Worm (Caenorhabditis elegans) whole organism, L4 larva: ENCODE results near the gene ZK455.5.

Source experiments
- R02D3.7 ChIP-seq: fragments of 150-350 bp; sonication (generic microtip); optimal IDR thresholded peaks from 3 replicates; lab custom pipeline; 2014; ENCODE audit warnings: missing biosample characterization, missing genetic modification characterization
- Y5F2A.4 ChIP-seq: fragments of 200-800 bp; sonication (Bioruptor generic); optimal IDR thresholded peaks from 2 replicates; lab custom pipeline; 2018; ENCODE audit warnings: mild to moderate bottlenecking, missing genetic modification characterization, missing compliant biosample characterization
- aha-1 ChIP-seq: fragments of 150-350 bp; peaks from one replicate; lab custom pipeline; 2014; ENCODE audit warnings: missing biosample characterization, missing genetic modification characterization
- aly-2 ChIP-seq: sonication (generic microtip); optimal IDR thresholded peaks from 2 replicates; lab custom pipeline; 2018; ENCODE audit warnings: missing biosample characterization, missing genetic modification characterization
- ama-1 ChIP-seq: fragments of 150-350 bp; optimal IDR thresholded peaks from 2 replicates; lab custom pipeline; 2014; ENCODE audit warnings: inconsistent platforms, mixed read lengths
- ceh-32 ChIP-seq: sonication (generic microtip); optimal IDR thresholded peaks from 2 replicates; lab custom pipeline; 2016; ENCODE audit warnings: mild to moderate bottlenecking, missing genetic modification characterization, missing compliant biosample characterization; ENCODE audit not compliant: poor library complexity
- ceh-44 ChIP-seq: fragments of 200-800 bp; sonication (Bioruptor generic); IDR thresholded peaks from 2 replicates; pipeline ENCODE4 v1.3.6; 2022; ENCODE audit warnings: missing genetic modification reagents, missing genetic modification characterization, missing compliant biosample characterization
- ces-1 ChIP-seq: fragments of 150-350 bp; sonication (generic microtip); optimal IDR thresholded peaks from 4 replicates; lab custom pipeline; 2014; ENCODE audit warnings: missing biosample characterization, missing genetic modification reagents, missing genetic modification characterization
- ctbp-1 ChIP-seq: fragments of 200-800 bp; sonication (Bioruptor generic); IDR thresholded peaks from 2 replicates; pipeline ENCODE4 v1.3.6; 2022; ENCODE audit warnings: missing genetic modification reagents, missing genetic modification characterization, missing compliant biosample characterization
- daf-16 ChIP-seq, 3 experiments: sonication (generic microtip); optimal IDR thresholded peaks; 2 replicates each; lab custom pipeline; 2016 to 2017; ENCODE audit warnings: missing genetic modification characterization in 3 of 3, missing genetic modification reagents in 3 of 3, mild to moderate bottlenecking in 2 of 3, missing compliant biosample characterization in 2 of 3, missing biosample characterization in 1 of 3, moderate library complexity in 1 of 3
- dmd-6 ChIP-seq: fragments of 200-800 bp; sonication (Bioruptor generic); IDR thresholded peaks from 2 replicates; pipeline ENCODE4 v1.3.6; 2022; ENCODE audit warnings: missing genetic modification reagents, missing genetic modification characterization, missing compliant biosample characterization
- duxl-1 ChIP-seq: sonication (generic microtip); optimal IDR thresholded peaks from 2 replicates; lab custom pipeline; 2016; ENCODE audit warnings: mild to moderate bottlenecking, missing genetic modification characterization, moderate library complexity, missing compliant biosample characterization; ENCODE audit not compliant: poor library complexity
- egl-27 ChIP-seq: sonication (generic microtip); optimal IDR thresholded peaks from 3 replicates; lab custom pipeline; 2017; ENCODE audit warnings: missing biosample characterization, missing genetic modification reagents, missing genetic modification characterization
- fkh-10 ChIP-seq: fragments of 150-350 bp; optimal IDR thresholded peaks from 2 replicates; lab custom pipeline; 2014; ENCODE audit warnings: missing biosample characterization, missing genetic modification reagents, missing genetic modification characterization
- hif-1 ChIP-seq, 2 experiments: sonication (generic microtip); optimal IDR thresholded peaks; 2 replicates each; lab custom pipeline; 2016 to 2017; ENCODE audit warnings: missing compliant biosample characterization in 2 of 2, missing genetic modification characterization in 2 of 2, missing genetic modification reagents in 2 of 2, missing genotype in 2 of 2, mild to moderate bottlenecking in 1 of 2
- hlh-11 ChIP-seq: fragments of 200-800 bp; sonication (Bioruptor generic); optimal IDR thresholded peaks from 2 replicates; lab custom pipeline; 2018; ENCODE audit warnings: mild to moderate bottlenecking, missing genetic modification characterization, missing compliant biosample characterization
- lim-7 ChIP-seq: fragments of 200-800 bp; sonication (Bioruptor generic); IDR thresholded peaks from 2 replicates; pipeline ENCODE4 v1.3.6; 2022; ENCODE audit warnings: missing genetic modification characterization, missing compliant biosample characterization
- lin-13 ChIP-seq: fragments of 150-350 bp; optimal IDR thresholded peaks from 2 replicates; lab custom pipeline; 2014; ENCODE audit warnings: missing biosample characterization, missing genetic modification reagents, missing genetic modification characterization
- lin-15B ChIP-seq: fragments of 150-350 bp; sonication (generic microtip); optimal IDR thresholded peaks from 3 replicates; lab custom pipeline; 2014; ENCODE audit warnings: missing biosample characterization, missing genetic modification characterization
- lin-39 ChIP-seq: fragments of 150-350 bp; optimal IDR thresholded peaks from 2 replicates; lab custom pipeline; 2014; ENCODE audit warnings: missing biosample characterization, missing genetic modification reagents, missing genetic modification characterization
- lir-3 ChIP-seq: sonication (generic microtip); optimal IDR thresholded peaks from 2 replicates; lab custom pipeline; 2016; ENCODE audit warnings: mild to moderate bottlenecking, missing genetic modification characterization, missing compliant biosample characterization
- madf-5 ChIP-seq, 2 experiments: fragments of 200-800 bp; sonication (Bioruptor generic); IDR thresholded peaks; 2 replicates each; pipeline ENCODE4 v1.3.6; 2022; ENCODE audit warnings: missing compliant biosample characterization in 2 of 2, missing genetic modification characterization in 2 of 2
- mdl-1 ChIP-seq, 2 experiments: fragments of 150-350 bp in 1 of 2; sonication (generic microtip) in 1 of 2; optimal IDR thresholded peaks; 2 replicates each; lab custom pipeline; 2014 to 2017; ENCODE audit warnings: missing biosample characterization in 2 of 2, missing genetic modification characterization in 2 of 2
- mdt-29 ChIP-seq: fragments of 200-800 bp; sonication (Bioruptor generic); IDR thresholded peaks from 2 replicates; pipeline ENCODE4 v1.3.6; 2022; ENCODE audit warnings: missing genetic modification reagents, missing genetic modification characterization, missing compliant biosample characterization
- nhr-10 ChIP-seq: fragments of 150-350 bp; optimal IDR thresholded peaks from 2 replicates; lab custom pipeline; 2014; ENCODE audit warnings: missing biosample characterization, missing genetic modification characterization
- nhr-111 ChIP-seq: fragments of 200-800 bp; sonication (Bioruptor generic); optimal IDR thresholded peaks from 2 replicates; lab custom pipeline; 2018; ENCODE audit warnings: mild to moderate bottlenecking, missing genetic modification characterization, missing compliant biosample characterization
- nhr-28 ChIP-seq: fragments of 150-350 bp; optimal IDR thresholded peaks from 2 replicates; lab custom pipeline; 2014; ENCODE audit warnings: missing biosample characterization, missing genetic modification characterization
- nhr-41 ChIP-seq: fragments of 200-800 bp; sonication (Bioruptor generic); IDR thresholded peaks from 2 replicates; pipeline ENCODE4 v1.3.6; 2022; ENCODE audit warnings: missing genetic modification reagents, missing genetic modification characterization, missing compliant biosample characterization
- nhr-42 ChIP-seq: fragments of 200-800 bp; sonication (Bioruptor generic); IDR thresholded peaks from 2 replicates; pipeline ENCODE4 v1.3.6; 2022; ENCODE audit warnings: missing genetic modification characterization, missing compliant biosample characterization
- nhr-48 ChIP-seq: sonication (generic microtip); optimal IDR thresholded peaks from 2 replicates; lab custom pipeline; 2016; ENCODE audit warnings: mild to moderate bottlenecking, missing genetic modification characterization, missing compliant biosample characterization
- nhr-77 ChIP-seq: fragments of 150-350 bp; optimal IDR thresholded peaks from 2 replicates; lab custom pipeline; 2014; ENCODE audit warnings: missing biosample characterization, missing genetic modification characterization
- pqm-1 ChIP-seq: sonication (generic microtip); optimal IDR thresholded peaks from 2 replicates; lab custom pipeline; 2017; ENCODE audit warnings: missing biosample characterization, missing genetic modification characterization
- rbr-2 ChIP-seq: sonication (generic microtip); optimal IDR thresholded peaks from 2 replicates; lab custom pipeline; 2016; ENCODE audit warnings: missing genotype, missing genetic modification characterization, missing compliant biosample characterization
- saeg-2 ChIP-seq: fragments of 200-800 bp; sonication (Bioruptor generic); IDR thresholded peaks from 2 replicates; pipeline ENCODE4 v1.3.6; 2022; ENCODE audit warnings: missing genetic modification reagents, missing genetic modification characterization, missing compliant biosample characterization
- set-16 ChIP-seq: fragments of 200-800 bp; sonication (Bioruptor generic); IDR thresholded peaks from 2 replicates; pipeline ENCODE4 v1.3.6; 2022; ENCODE audit warnings: missing genetic modification reagents, missing genetic modification characterization, missing compliant biosample characterization
- snpc-1.2 ChIP-seq: fragments of 200-800 bp; sonication (Bioruptor generic); IDR thresholded peaks from 2 replicates; pipeline ENCODE4 v1.3.6; 2022; ENCODE audit warnings: missing genetic modification reagents, missing genetic modification characterization, missing compliant biosample characterization
- spr-3 ChIP-seq: fragments of 200-800 bp; sonication (Bioruptor generic); optimal IDR thresholded peaks from 2 replicates; lab custom pipeline; 2018; ENCODE audit warnings: mild to moderate bottlenecking, missing genetic modification characterization, missing compliant biosample characterization
- tag-97 ChIP-seq: fragments of 200-800 bp; sonication (Bioruptor generic); IDR thresholded peaks from 2 replicates; pipeline ENCODE4 v1.3.6; 2022; ENCODE audit warnings: missing genetic modification characterization, missing compliant biosample characterization
- unc-39 ChIP-seq: sonication (generic microtip); optimal IDR thresholded peaks from 2 replicates; lab custom pipeline; 2017; ENCODE audit warnings: missing biosample characterization, missing genetic modification characterization
- unc-62 ChIP-seq, 3 experiments: fragments of 150-350 bp in 1 of 3; sonication (generic microtip); optimal IDR thresholded peaks in 2 of 3; peaks in 1 of 3; 1 replicate in 1 of 3; 2 replicates in 2 of 3; lab custom pipeline; 2014 to 2017; ENCODE audit warnings: missing biosample characterization in 3 of 3, missing genetic modification characterization in 3 of 3, missing genetic modification reagents in 3 of 3, missing genotype in 1 of 3
- zfp-2 ChIP-seq: sonication (generic microtip); optimal IDR thresholded peaks from 2 replicates; lab custom pipeline; 2016; ENCODE audit warnings: mild to moderate bottlenecking, missing genetic modification characterization, missing compliant biosample characterization

ZK455.5 gene

ce11 chrX:11351288-11351687 is 24.6 kb upstream of the ZK455.5 start:
- peak; percentile 59 for TF ChIP-seq hlh-11 (tag; lab: Kevin White, UChicago)
- no peak for TF ChIP-seq lir-3
- no peak for TF ChIP-seq madf-5 (GFP tag; IDR thresholded peaks at IDR 0.05; lab: Robert Waterston, UW)
- TF ChIP-seq pqm-1 (tag; lab: Kevin White, UChicago): peak; percentile 54
- TF ChIP-seq nhr-77 (tag; lab: Kevin White, UChicago): peak; percentile 26
- TF ChIP-seq mdt-29: no peak
- TF ChIP-seq saeg-2: no peak
- TF ChIP-seq dmd-6 (GFP tag; lab: Robert Waterston, UW): peak; percentile 55; the same call in 1 of the 2 replicates
- no peak for TF ChIP-seq daf-16 (GFP tag; optimal IDR thresholded peaks at IDR 0.05; lab: Kevin White, UChicago)
- TF ChIP-seq daf-16 (tag; optimal IDR thresholded peaks at IDR 0.05; lab: Kevin White, UChicago): peak; percentile 16
- TF ChIP-seq nhr-48: no peak
- TF ChIP-seq nhr-28: peak; percentile 97

- TF ChIP-seq unc-62 (GFP tag; optimal IDR thresholded peaks at IDR 0.05 in 1 of 2; lab: Kevin White, UChicago) (peak in 1 of 2 experiments; percentile 57), unc-62 (tag; optimal IDR thresholded peaks at IDR 0.05; lab: Kevin White, UChicago) (no peak), aha-1 (peak; percentile 37), lim-7 (GFP tag; lab: Robert Waterston, UW) (no peak)
These were observed 19.4 kb upstream of the ZK455.5 start, which contains the start of gene oct-2 for ce11 chrX:11346155-11346554. TSS of gene oct-2 (plus strand) at chrX:11346455.

- TF ChIP-seq fkh-10 (GFP tag; lab: Kevin White, UChicago) (no peak), set-16 (no peak), unc-39 (tag; lab: Kevin White, UChicago) (no peak), nhr-28 (peak; percentile 34), dmd-6 (GFP tag; lab: Robert Waterston, UW) (peak; percentile 18; the same call in 1 of the 2 replicates), egl-27 (tag; lab: Kevin White, UChicago) (no peak), rbr-2 (tag; lab: Kevin White, UChicago) (no peak), lin-15B (tag; lab: Kevin White, UChicago) (no peak), ceh-32 (tag; lab: Kevin White, UChicago) (no peak), snpc-1.2 (no peak), ama-1 (no peak), lin-39 (tag; lab: Kevin White, UChicago) (no peak), ctbp-1 (GFP tag; lab: Robert Waterston, UW) (no peak), Y5F2A.4 (GFP tag; lab: Kevin White, UChicago) (no peak), aly-2 (tag; lab: Kevin White, UChicago) (no peak), ceh-44 (GFP tag; lab: Robert Waterston, UW) (no peak), hif-1 (tag; optimal IDR thresholded peaks at IDR 0.05; lab: Kevin White, UChicago) (no peak), nhr-41 (GFP tag; lab: Robert Waterston, UW) (no peak), nhr-10 (tag; lab: Kevin White, UChicago) (no peak), zfp-2 (tag; lab: Kevin White, UChicago) (no peak), pqm-1 (tag; lab: Kevin White, UChicago) (peak; percentile 5), nhr-77 (tag; lab: Kevin White, UChicago) (no peak), unc-62 (GFP tag; optimal IDR thresholded peaks at IDR 0.05 in 1 of 2; lab: Kevin White, UChicago) (no peak), unc-62 (tag; optimal IDR thresholded peaks at IDR 0.05; lab: Kevin White, UChicago) (no peak), lin-13 (GFP tag; lab: Kevin White, UChicago) (no peak), duxl-1 (no peak), aha-1 (peak; percentile 94), madf-5 (GFP tag; IDR thresholded peaks at IDR 0.05; lab: Robert Waterston, UW) (no peak), ces-1 (GFP tag; lab: Kevin White, UChicago) (peak; percentile 91), mdl-1 (tag; optimal IDR thresholded peaks at IDR 0.05; lab: Kevin White, UChicago) (no peak), nhr-111 (no peak), spr-3 (GFP tag; lab: Kevin White, UChicago) (no peak), nhr-42 (GFP tag; lab: Robert Waterston, UW) (no peak), R02D3.7 (tag; lab: Kevin White, UChicago) (no peak), tag-97 (GFP tag; lab: Robert Waterston, UW) (0 out of 2 replicates have a peak, but pooled peaks have one; percentile 56)
These were observed 18.7 kb upstream of the ZK455.5 start for ce11 chrX:11345471-11345870.
